Worm (Caenorhabditis elegans) whole organism, L1 larva: ENCODE results near the gene srh-21.

Experiments
- C16A3.4 ChIP-seq: fragments of 150-350 bp; optimal IDR thresholded peaks from 2 replicates; lab custom pipeline; 2014; ENCODE audit warnings: missing biosample characterization, missing genetic modification characterization
- C34B4.2 ChIP-seq: sonication (generic microtip); optimal IDR thresholded peaks from 2 replicates; lab custom pipeline; 2017; ENCODE audit warnings: mild to moderate bottlenecking, missing genetic modification characterization, missing compliant biosample characterization
- F16B12.6 ChIP-seq: fragments of 150-350 bp; optimal IDR thresholded peaks from 2 replicates; lab custom pipeline; 2014; ENCODE audit warnings: missing biosample characterization, missing genetic modification characterization
- blmp-1 ChIP-seq: fragments of 150-350 bp; optimal IDR thresholded peaks from 2 replicates; lab custom pipeline; 2014; ENCODE audit warnings: missing biosample characterization, missing genetic modification characterization
- ceh-8 ChIP-seq: fragments of 200-800 bp; sonication (Bioruptor generic); optimal IDR thresholded peaks from 2 replicates; lab custom pipeline; 2018; ENCODE audit warnings: mild to moderate bottlenecking, missing genetic modification characterization, moderate library complexity, missing compliant biosample characterization
- ceh-82 ChIP-seq, 3 experiments: fragments of 150-350 bp in 1 of 3; sonication (generic microtip) in 2 of 3; optimal IDR thresholded peaks; 2 replicates each; lab custom pipeline; 2014 to 2017; ENCODE audit warnings: missing biosample characterization in 3 of 3, missing genetic modification characterization in 3 of 3
- ceh-90 ChIP-seq: sonication (generic microtip); optimal IDR thresholded peaks from 2 replicates; lab custom pipeline; 2016; ENCODE audit warnings: missing genetic modification characterization, missing compliant biosample characterization
- dpl-1 ChIP-seq, 3 experiments: fragments of 150-350 bp in 2 of 3; sonication (generic microtip) in 1 of 3; optimal IDR thresholded peaks; 2 replicates each; lab custom pipeline; 2014 to 2017; ENCODE audit warnings: missing biosample characterization in 3 of 3, missing genetic modification characterization in 3 of 3, missing genetic modification reagents in 3 of 3
- efl-1 ChIP-seq, 4 experiments: fragments of 150-350 bp; optimal IDR thresholded peaks in 3 of 4; peaks in 1 of 4; 1 replicate in 1 of 4; 2 replicates in 3 of 4; lab custom pipeline; 2014; ENCODE audit warnings: missing biosample characterization in 2 of 4, missing genetic modification characterization in 2 of 4, missing genetic modification reagents in 2 of 4
- egl-13 ChIP-seq: sonication (generic microtip); optimal IDR thresholded peaks from 2 replicates; lab custom pipeline; 2016; ENCODE audit warnings: missing genotype, missing genetic modification reagents, missing genetic modification characterization, missing compliant biosample characterization
- fkh-10 ChIP-seq: sonication (generic microtip); optimal IDR thresholded peaks from 2 replicates; lab custom pipeline; 2017; ENCODE audit warnings: missing biosample characterization, missing genetic modification reagents, missing genetic modification characterization
- fkh-4 ChIP-seq: sonication (generic microtip); optimal IDR thresholded peaks from 2 replicates; lab custom pipeline; 2016; ENCODE audit warnings: missing compliant biosample characterization, missing genetic modification characterization, borderline replicate concordance
- fos-1 ChIP-seq: fragments of 150-350 bp; optimal IDR thresholded peaks from 2 replicates; lab custom pipeline; 2014; ENCODE audit warnings: missing biosample characterization, missing genetic modification characterization
- hlh-4 ChIP-seq: sonication (generic microtip); optimal IDR thresholded peaks from 2 replicates; lab custom pipeline; 2016; ENCODE audit warnings: mild to moderate bottlenecking, missing genetic modification characterization, missing compliant biosample characterization
- irx-1 ChIP-seq: sonication (generic microtip); optimal IDR thresholded peaks from 2 replicates; lab custom pipeline; 2016; ENCODE audit warnings: missing genetic modification characterization, missing compliant biosample characterization
- isw-1 ChIP-seq: fragments of 200-800 bp; sonication (Bioruptor generic); IDR thresholded peaks from 2 replicates; pipeline ENCODE4 v1.3.6; 2022; ENCODE audit warnings: missing genetic modification characterization, missing compliant biosample characterization
- jun-1 ChIP-seq: fragments of 150-350 bp; optimal IDR thresholded peaks from 2 replicates; lab custom pipeline; 2014; ENCODE audit warnings: missing biosample characterization, missing genetic modification reagents, missing genetic modification characterization
- lin-13 ChIP-seq: fragments of 150-350 bp; optimal IDR thresholded peaks from 2 replicates; lab custom pipeline; 2014; ENCODE audit warnings: missing biosample characterization, missing genetic modification reagents, missing genetic modification characterization
- lin-14 ChIP-seq: fragments of 200-800 bp; sonication (Bioruptor generic); optimal IDR thresholded peaks from 2 replicates; lab custom pipeline; 2018; ENCODE audit warnings: mild to moderate bottlenecking, missing genetic modification characterization, moderate library complexity, missing compliant biosample characterization
- lsy-2 ChIP-seq, 2 experiments: fragments of 150-350 bp; optimal IDR thresholded peaks; 2 replicates each; lab custom pipeline; 2014; ENCODE audit warnings: missing biosample characterization in 2 of 2, missing genetic modification characterization in 2 of 2
- mef-2 ChIP-seq: fragments of 150-350 bp; optimal IDR thresholded peaks from 2 replicates; lab custom pipeline; 2014; ENCODE audit warnings: missing biosample characterization, missing genetic modification characterization
- mep-1 ChIP-seq: fragments of 150-350 bp; optimal IDR thresholded peaks from 2 replicates; lab custom pipeline; 2014; ENCODE audit warnings: missing biosample characterization, missing genetic modification characterization
- nhr-11 ChIP-seq: fragments of 150-350 bp; optimal IDR thresholded peaks from 2 replicates; lab custom pipeline; 2014; ENCODE audit warnings: missing biosample characterization, missing genetic modification characterization
- nhr-12 ChIP-seq: sonication (generic microtip); optimal IDR thresholded peaks from 2 replicates; lab custom pipeline; 2017; ENCODE audit warnings: missing biosample characterization, missing genetic modification characterization
- nhr-237 ChIP-seq: fragments of 150-350 bp; optimal IDR thresholded peaks from 2 replicates; lab custom pipeline; 2014; ENCODE audit warnings: missing biosample characterization, missing genetic modification characterization
- nhr-28 ChIP-seq: fragments of 150-350 bp; optimal IDR thresholded peaks from 2 replicates; lab custom pipeline; 2014; ENCODE audit warnings: missing biosample characterization, missing genetic modification characterization
- nhr-47 ChIP-seq: sonication (generic microtip); optimal IDR thresholded peaks from 2 replicates; lab custom pipeline; 2016; ENCODE audit warnings: mild to moderate bottlenecking, missing genetic modification characterization, moderate library complexity, missing compliant biosample characterization
- nhr-71 ChIP-seq: sonication (generic microtip); optimal IDR thresholded peaks from 2 replicates; lab custom pipeline; 2016; ENCODE audit warnings: mild to moderate bottlenecking, missing genetic modification characterization, moderate library complexity, missing compliant biosample characterization
- nhr-76 ChIP-seq: sonication (generic microtip); optimal IDR thresholded peaks from 2 replicates; lab custom pipeline; 2017; ENCODE audit warnings: missing biosample characterization, missing genetic modification characterization
- nhr-77 ChIP-seq: fragments of 150-350 bp; optimal IDR thresholded peaks from 2 replicates; lab custom pipeline; 2014; ENCODE audit warnings: missing biosample characterization, missing genetic modification characterization
- nhr-85 ChIP-seq: sonication (generic microtip); peaks from one replicate; lab custom pipeline; 2016; ENCODE audit warnings: missing genetic modification characterization, inconsistent platforms, missing compliant biosample characterization
- pax-3 ChIP-seq: fragments of 200-800 bp; sonication (Bioruptor generic); optimal IDR thresholded peaks from 2 replicates; lab custom pipeline; 2018; ENCODE audit warnings: mild to moderate bottlenecking, missing genetic modification characterization, moderate library complexity, missing compliant biosample characterization
- rnt-1 ChIP-seq: sonication (generic microtip); optimal IDR thresholded peaks from 2 replicates; lab custom pipeline; 2016; ENCODE audit warnings: mild to moderate bottlenecking, missing genetic modification characterization, moderate library complexity, missing compliant biosample characterization
- skn-1 ChIP-seq: fragments of 150-350 bp; optimal IDR thresholded peaks from 2 replicates; lab custom pipeline; 2014; ENCODE audit warnings: missing biosample characterization, missing genetic modification characterization
- sptf-1 ChIP-seq: fragments of 150-350 bp; optimal IDR thresholded peaks from 2 replicates; lab custom pipeline; 2014; ENCODE audit warnings: missing biosample characterization, missing genetic modification characterization
- sup-37 ChIP-seq: fragments of 200-800 bp; sonication (Bioruptor generic); optimal IDR thresholded peaks from 2 replicates; lab custom pipeline; 2018; ENCODE audit warnings: mild to moderate bottlenecking, missing genetic modification characterization, missing compliant biosample characterization
- tbx-2 ChIP-seq: sonication (generic microtip); optimal IDR thresholded peaks from 2 replicates; lab custom pipeline; 2016; ENCODE audit warnings: missing genetic modification characterization, missing compliant biosample characterization
- tlp-1 ChIP-seq: fragments of 150-350 bp; optimal IDR thresholded peaks from 2 replicates; lab custom pipeline; 2014; ENCODE audit warnings: missing biosample characterization, missing genetic modification characterization
- unc-62 ChIP-seq: fragments of 150-350 bp; optimal IDR thresholded peaks from 2 replicates; lab custom pipeline; 2014; ENCODE audit warnings: missing biosample characterization, missing genetic modification reagents, missing genetic modification characterization
- xbp-1 ChIP-seq: sonication (generic microtip); optimal IDR thresholded peaks from 2 replicates; lab custom pipeline; 2016; ENCODE audit warnings: missing genetic modification characterization, missing compliant biosample characterization
- zip-4 ChIP-seq: fragments of 200-800 bp; sonication (Bioruptor generic); optimal IDR thresholded peaks from 2 replicates; lab custom pipeline; 2018; ENCODE audit warnings: mild to moderate bottlenecking, missing genetic modification characterization, moderate library complexity, missing compliant biosample characterization
- ztf-11 ChIP-seq, 2 experiments: sonication (generic microtip); optimal IDR thresholded peaks; 2 replicates each; lab custom pipeline; 2016 to 2017; ENCODE audit warnings: missing genetic modification characterization in 2 of 2, missing biosample characterization in 1 of 2, missing compliant biosample characterization in 1 of 2
- ztf-4 ChIP-seq: fragments of 150-350 bp; optimal IDR thresholded peaks from 2 replicates; lab custom pipeline; 2014; ENCODE audit warnings: missing biosample characterization, missing genetic modification characterization

srh-21 gene

DNA sequence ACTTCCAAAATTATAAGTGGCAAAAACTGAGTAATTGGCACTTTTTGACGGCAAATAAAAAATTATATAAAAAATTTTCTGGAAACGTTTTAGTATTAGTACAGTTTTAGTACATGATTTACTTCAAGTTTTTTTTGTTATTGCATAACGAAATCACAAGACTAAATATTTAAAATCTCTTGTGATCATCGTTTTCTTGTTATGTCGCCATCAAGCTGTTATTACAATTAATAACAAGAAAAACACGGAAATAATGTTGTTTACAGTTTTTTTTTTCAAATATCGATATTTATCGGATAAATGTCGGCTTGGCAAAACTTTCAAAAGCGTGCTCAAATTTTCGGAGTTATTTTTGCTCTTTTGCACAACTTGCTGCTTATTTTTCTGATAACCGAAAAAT is 22.2 kb downstream of the srh-21 start, which contains the start of gene str-209:
str-209 (plus strand) TSS at position 301 of the 400 bp plus-strand sequence.
- TF ChIP-seq jun-1 (tag; lab: Kevin White, UChicago) (no peak), efl-1 (optimal IDR thresholded peaks at IDR 0.05; lab: Kevin White, UChicago) (no peak), efl-1 (GFP tag; optimal IDR thresholded peaks at IDR 0.05 in 1 of 2; lab: Kevin White, UChicago) (no peak), xbp-1 (tag; lab: Kevin White, UChicago) (no peak), C34B4.2 (no peak), nhr-77 (no peak)

DNA sequence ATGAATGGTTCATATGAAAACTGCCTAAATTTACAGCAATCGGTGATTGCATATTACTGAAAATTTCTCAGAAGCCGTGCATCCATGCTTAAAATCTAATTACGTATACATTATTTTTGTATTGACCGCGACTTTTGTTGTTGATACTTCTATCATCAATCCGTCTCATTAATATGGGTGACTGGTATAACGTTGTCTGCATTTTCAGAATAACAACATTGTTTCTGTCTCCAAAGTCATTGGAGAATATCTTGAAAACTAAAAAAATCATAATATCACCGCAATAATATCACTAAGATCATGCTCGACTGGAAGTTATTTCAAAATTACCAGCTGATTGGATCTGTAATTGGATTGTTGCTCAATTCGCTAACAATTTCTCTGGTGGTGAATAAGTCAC is 25.0 kb downstream of the srh-21 start, which contains the start of gene str-207:
str-207 (plus strand) TSS at position 301 of the 400 bp plus-strand sequence.
- TF ChIP-seq nhr-237 (tag; lab: Kevin White, UChicago): no peak
- TF ChIP-seq efl-1 (optimal IDR thresholded peaks at IDR 0.05; lab: Kevin White, UChicago): no peak
- peak in 1 of 2 experiments; percentile 63 for TF ChIP-seq efl-1 (GFP tag; optimal IDR thresholded peaks at IDR 0.05 in 1 of 2; lab: Kevin White, UChicago)

DNA sequence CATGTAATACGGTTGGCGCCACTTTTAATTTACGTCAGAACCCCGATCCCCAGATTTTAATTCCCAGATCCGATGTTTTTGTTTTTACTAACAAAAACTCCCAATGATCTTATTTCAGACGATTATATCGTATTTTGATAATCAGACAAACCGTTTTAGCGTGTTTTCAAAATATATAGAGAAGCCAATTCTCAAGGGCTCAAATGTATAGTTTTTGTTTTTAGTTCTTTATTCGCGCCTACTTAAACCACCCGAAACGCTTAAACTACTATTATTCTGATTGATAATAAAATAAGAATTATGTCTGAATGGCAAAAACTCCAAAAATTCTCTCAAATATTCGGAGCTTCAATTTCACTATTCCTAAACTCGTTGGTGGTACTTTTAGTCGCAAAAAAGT is 30.1 kb downstream of the srh-21 start, which contains the start of gene str-208:
str-208 (plus strand) TSS at position 301 of the 400 bp plus-strand sequence.
- TF ChIP-seq efl-1 (optimal IDR thresholded peaks at IDR 0.05; lab: Kevin White, UChicago) (no peak), efl-1 (GFP tag; optimal IDR thresholded peaks at IDR 0.05 in 1 of 2; lab: Kevin White, UChicago) (peak in 1 of 2 experiments; percentile 4), C16A3.4 (no peak), nhr-85 (tag; lab: Kevin White, UChicago) (no peak)

DNA sequence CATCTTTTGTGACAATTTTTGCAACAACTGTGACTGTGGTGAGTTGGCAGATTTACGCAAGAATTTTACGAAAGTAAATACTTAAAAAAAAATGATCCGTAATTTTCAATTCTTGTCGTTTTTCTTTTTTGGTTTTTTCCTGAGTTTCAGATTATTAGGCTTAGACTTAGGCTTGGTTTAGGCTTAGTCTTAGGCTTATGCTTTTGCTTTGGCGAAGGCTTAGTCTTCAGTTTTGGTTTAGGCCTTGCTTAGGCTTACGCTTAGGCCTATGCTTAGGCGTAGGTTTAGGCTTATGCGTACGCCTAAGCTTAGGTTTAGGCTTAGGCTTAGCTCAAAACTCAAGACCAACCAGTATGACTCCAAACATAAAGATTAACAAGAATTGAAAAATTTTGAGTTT is 31.1 kb downstream of the srh-21 start:
- TF ChIP-seq ceh-82 (tag; optimal IDR thresholded peaks at IDR 0.05; lab: Kevin White, UChicago) (no peak), ztf-4 (no peak), irx-1 (tag; lab: Kevin White, UChicago) (no peak), mep-1 (tag; lab: Kevin White, UChicago) (no peak), pax-3 (tag; lab: Kevin White, UChicago) (no peak), skn-1 (tag; lab: Kevin White, UChicago) (no peak), ceh-90 (no peak), unc-62 (GFP tag; lab: Kevin White, UChicago) (no peak), rnt-1 (tag; lab: Kevin White, UChicago) (no peak), fkh-4 (tag; lab: Kevin White, UChicago) (no peak), nhr-11 (tag; lab: Kevin White, UChicago) (no peak), blmp-1 (tag; lab: Kevin White, UChicago) (no peak), egl-13 (tag; lab: Kevin White, UChicago) (no peak), jun-1 (tag; lab: Kevin White, UChicago) (no peak), nhr-76 (no peak), ztf-11 (tag; optimal IDR thresholded peaks at IDR 0.05; lab: Kevin White, UChicago) (no peak), sup-37 (GFP tag; lab: Kevin White, UChicago) (no peak), nhr-71 (no peak)
- TF ChIP-seq, all 84 proteins: peak for 0

DNA sequence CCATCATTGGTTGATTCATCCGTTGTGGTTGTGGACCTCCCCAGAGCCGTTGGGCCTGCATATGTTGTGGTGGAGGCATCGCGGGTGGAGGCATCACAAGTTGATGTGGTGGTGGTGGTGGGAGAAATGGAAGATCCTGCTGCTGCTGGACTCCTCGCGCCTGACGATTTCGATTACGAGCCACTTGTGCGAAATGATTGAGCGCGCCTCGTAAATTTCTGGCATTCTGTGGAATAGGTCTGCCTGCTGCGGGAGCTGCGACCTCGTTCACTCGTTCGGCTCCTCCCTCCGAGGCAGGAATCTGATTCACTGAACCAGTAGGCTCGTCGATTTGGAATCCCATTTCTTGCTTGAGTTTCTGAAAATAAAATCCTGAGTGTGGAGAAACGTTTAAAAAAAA is 34.2 kb downstream of the srh-21 start:
- TF ChIP-seq ceh-8 (no peak), tlp-1 (tag; lab: Kevin White, UChicago) (no peak)

DNA sequence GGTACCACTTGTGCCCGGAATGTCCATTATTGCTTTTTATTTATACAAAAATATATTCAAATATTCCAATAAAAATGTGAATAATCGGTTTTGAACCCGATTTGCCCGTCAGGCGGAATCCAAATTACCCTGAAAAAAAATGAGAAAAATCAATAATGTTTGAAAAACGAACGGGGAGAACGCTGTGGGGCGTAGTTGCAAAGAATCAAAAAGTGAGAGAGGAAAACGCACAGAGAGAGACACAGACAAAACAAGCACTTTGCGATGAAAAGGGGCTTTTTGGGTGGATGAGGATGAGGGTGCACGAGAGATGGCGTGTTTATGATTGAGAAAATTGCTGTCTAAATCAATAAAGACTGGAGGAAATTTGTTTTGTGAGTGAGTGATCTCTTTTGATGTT is 36.5 kb downstream of the srh-21 start, which contains the start of gene tam-1:
tam-1 (minus strand) TSS at position 135 of the 400 bp plus-strand sequence.
- no peak for TF ChIP-seq nhr-76
- TF ChIP-seq zip-4 (GFP tag; lab: Kevin White, UChicago): no peak
- no peak for TF ChIP-seq efl-1 (optimal IDR thresholded peaks at IDR 0.05; lab: Kevin White, UChicago)
- no peak for TF ChIP-seq efl-1 (GFP tag; optimal IDR thresholded peaks at IDR 0.05 in 1 of 2; lab: Kevin White, UChicago)
- no peak for TF ChIP-seq lin-13 (GFP tag; lab: Kevin White, UChicago)
- TF ChIP-seq nhr-47 (tag; lab: Kevin White, UChicago): no peak
- no peak for TF ChIP-seq fkh-10 (GFP tag; lab: Kevin White, UChicago)
- TF ChIP-seq fos-1 (tag; lab: Kevin White, UChicago): no peak
- TF ChIP-seq skn-1 (tag; lab: Kevin White, UChicago): peak; percentile 10
- TF ChIP-seq ceh-82 (tag; optimal IDR thresholded peaks at IDR 0.05; lab: Kevin White, UChicago): no peak
- TF ChIP-seq nhr-28: no peak
- TF ChIP-seq tbx-2 (tag; lab: Kevin White, UChicago): no peak
- TF ChIP-seq isw-1 (GFP tag; lab: Robert Waterston, UW): no peak
- TF ChIP-seq mef-2: no peak
- no peak for TF ChIP-seq dpl-1 (GFP tag; optimal IDR thresholded peaks at IDR 0.05; lab: Kevin White, UChicago)
- TF ChIP-seq nhr-12 (tag; lab: Kevin White, UChicago): no peak
- no peak for TF ChIP-seq sptf-1
- TF ChIP-seq lin-14 (GFP tag; lab: Kevin White, UChicago): peak; percentile 61
- no peak for TF ChIP-seq hlh-4 (tag; lab: Kevin White, UChicago)
- no peak for TF ChIP-seq lsy-2 (tag; optimal IDR thresholded peaks at IDR 0.05; lab: Kevin White, UChicago)
- TF ChIP-seq F16B12.6 (tag; lab: Kevin White, UChicago): no peak
- peak; percentile 8 for TF ChIP-seq nhr-85 (tag; lab: Kevin White, UChicago)
